Worm (Caenorhabditis elegans) whole organism, young adult: ENCODE measurements around the gene dpf-2.

Experiments used
- B0019.2 ChIP-seq: fragments of 200-800 bp; sonication (Bioruptor generic); conservative IDR thresholded peaks from 2 replicates; pipeline ENCODE4 v1.3.6; 2022; ENCODE audit warnings: missing genetic modification reagents, missing genetic modification characterization, missing compliant biosample characterization
- B0035.1 ChIP-seq: sonication (generic microtip); optimal IDR thresholded peaks from 2 replicates; lab custom pipeline; 2016; ENCODE audit warnings: missing genetic modification characterization, mild to moderate bottlenecking, missing compliant biosample characterization, missing genotype, missing genetic modification reagents
- B0261.1 ChIP-seq: sonication (generic microtip); optimal IDR thresholded peaks from 2 replicates; lab custom pipeline; 2016; ENCODE audit warnings: mild to moderate bottlenecking, missing genetic modification characterization, moderate library complexity, missing compliant biosample characterization
- C06A6.2 ChIP-seq: fragments of 200-800 bp; sonication (Bioruptor generic); conservative IDR thresholded peaks from 2 replicates; pipeline ENCODE4 v1.3.6; 2022; ENCODE audit warnings: missing genetic modification characterization, missing compliant biosample characterization
- F22D6.2 ChIP-seq: sonication (generic microtip); optimal IDR thresholded peaks from 2 replicates; lab custom pipeline; 2016; ENCODE audit warnings: mild to moderate bottlenecking, missing genetic modification characterization, missing compliant biosample characterization
- F33H1.4 ChIP-seq: fragments of 200-800 bp; sonication (Bioruptor generic); IDR thresholded peaks from 2 replicates; pipeline ENCODE4 v1.3.6; 2022; ENCODE audit warnings: missing genetic modification reagents, missing genetic modification characterization, missing compliant biosample characterization
- F39B2.1 ChIP-seq: fragments of 200-800 bp; sonication (Bioruptor generic); IDR thresholded peaks from 2 replicates; pipeline ENCODE4 v1.3.6; 2022; ENCODE audit warnings: missing genetic modification reagents, missing genetic modification characterization, missing compliant biosample characterization
- F49E8.2 ChIP-seq: sonication (generic microtip); optimal IDR thresholded peaks from 3 replicates; lab custom pipeline; 2017; ENCODE audit warnings: missing genetic modification characterization, mild to moderate bottlenecking, missing compliant biosample characterization, antibody characterized with exemption, moderate library complexity; ENCODE audit not compliant: insufficient read depth
- F57C9.4 ChIP-seq: sonication (generic microtip); optimal IDR thresholded peaks from 2 replicates; lab custom pipeline; 2017; ENCODE audit warnings: mild to moderate bottlenecking, missing genetic modification characterization, missing compliant biosample characterization
- Y53F4B.3 ChIP-seq: fragments of 200-800 bp; sonication (Bioruptor generic); IDR thresholded peaks from 2 replicates; pipeline ENCODE4 v1.3.6; 2022; ENCODE audit warnings: missing genetic modification reagents, missing genetic modification characterization, missing compliant biosample characterization
- Y56A3A.18 ChIP-seq: fragments of 200-800 bp; sonication (Bioruptor generic); IDR thresholded peaks from 2 replicates; pipeline ENCODE4 v1.3.6; 2022; ENCODE audit warnings: missing genetic modification reagents, missing genetic modification characterization, missing compliant biosample characterization
- attf-3 ChIP-seq: fragments of 200-800 bp; sonication (Bioruptor generic); conservative IDR thresholded peaks from 2 replicates; pipeline ENCODE4 v1.3.6; 2022; ENCODE audit warnings: missing genetic modification reagents, missing genetic modification characterization, missing compliant biosample characterization
- ccch-3 ChIP-seq: fragments of 200-800 bp; sonication (Bioruptor generic); optimal IDR thresholded peaks from 2 replicates; lab custom pipeline; 2018; ENCODE audit warnings: mild to moderate bottlenecking, missing genetic modification characterization, missing compliant biosample characterization
- cebp-2 ChIP-seq: fragments of 200-800 bp; sonication (Bioruptor generic); IDR thresholded peaks from 2 replicates; pipeline ENCODE4 v1.3.6; 2022; ENCODE audit warnings: missing genetic modification characterization, missing compliant biosample characterization
- ceh-27 ChIP-seq: fragments of 200-800 bp; sonication (Bioruptor generic); optimal IDR thresholded peaks from 2 replicates; lab custom pipeline; 2018; ENCODE audit warnings: mild to moderate bottlenecking, missing genetic modification characterization, moderate library complexity, missing compliant biosample characterization
- ceh-58 ChIP-seq: fragments of 200-800 bp; sonication (Bioruptor generic); IDR thresholded peaks from 2 replicates; pipeline ENCODE4 v1.3.6; 2022; ENCODE audit warnings: missing genetic modification characterization, missing compliant biosample characterization
- die-1 ChIP-seq: sonication (generic microtip); optimal IDR thresholded peaks from 2 replicates; lab custom pipeline; 2016; ENCODE audit warnings: missing genotype, mild to moderate bottlenecking, missing genetic modification characterization, missing compliant biosample characterization
- dpl-1 ChIP-seq: fragments of 150-350 bp; optimal IDR thresholded peaks from 2 replicates; lab custom pipeline; 2014; ENCODE audit warnings: missing biosample characterization, missing genetic modification reagents, missing genetic modification characterization
- efl-1 ChIP-seq: fragments of 150-350 bp; optimal IDR thresholded peaks from 2 replicates; lab custom pipeline; 2014; ENCODE audit warnings: missing biosample characterization, missing genetic modification reagents, missing genetic modification characterization
- egl-18 ChIP-seq: fragments of 200-800 bp; sonication (Bioruptor generic); IDR thresholded peaks from 2 replicates; pipeline ENCODE4 v1.3.6; 2022; ENCODE audit warnings: missing genetic modification reagents, missing genetic modification characterization, missing compliant biosample characterization
- egl-44 ChIP-seq: fragments of 200-800 bp; sonication (Bioruptor generic); IDR thresholded peaks from 2 replicates; pipeline ENCODE4 v1.3.6; 2022; ENCODE audit warnings: missing genetic modification reagents, missing genetic modification characterization, missing compliant biosample characterization
- egrh-3 ChIP-seq: fragments of 200-800 bp; sonication (Bioruptor generic); IDR thresholded peaks from 2 replicates; pipeline ENCODE4 v1.3.6; 2022; ENCODE audit warnings: missing genetic modification reagents, missing genetic modification characterization, missing compliant biosample characterization
- ekl-4 ChIP-seq: fragments of 200-800 bp; sonication (Bioruptor generic); IDR thresholded peaks from 2 replicates; pipeline ENCODE4 v1.3.6; 2022; ENCODE audit warnings: missing genetic modification reagents, missing genetic modification characterization, missing compliant biosample characterization
- ets-4 ChIP-seq: fragments of 200-800 bp; sonication (Bioruptor generic); optimal IDR thresholded peaks from 2 replicates; lab custom pipeline; 2018; ENCODE audit warnings: mild to moderate bottlenecking, missing genetic modification characterization, missing compliant biosample characterization
- gei-17 ChIP-seq: fragments of 200-800 bp; sonication (Bioruptor generic); optimal IDR thresholded peaks from 2 replicates; lab custom pipeline; 2018; ENCODE audit warnings: mild to moderate bottlenecking, missing genetic modification characterization, missing compliant biosample characterization
- hlh-26 ChIP-seq: fragments of 200-800 bp; sonication (Bioruptor generic); conservative IDR thresholded peaks from 2 replicates; pipeline ENCODE4 v1.3.6; 2022; ENCODE audit warnings: missing genetic modification reagents, missing genetic modification characterization, missing compliant biosample characterization
- hsf-1 ChIP-seq: fragments of 200-800 bp; sonication (Bioruptor generic); IDR thresholded peaks from 2 replicates; pipeline ENCODE4 v1.3.6; 2022; ENCODE audit warnings: missing genetic modification reagents, missing genetic modification characterization, missing compliant biosample characterization
- lin-26 ChIP-seq: fragments of 200-800 bp; sonication (Bioruptor generic); IDR thresholded peaks from 2 replicates; pipeline ENCODE4 v1.3.6; 2022; ENCODE audit warnings: missing genetic modification reagents, missing genetic modification characterization, missing compliant biosample characterization
- lin-40 ChIP-seq: sonication (generic microtip); optimal IDR thresholded peaks from 2 replicates; lab custom pipeline; 2016; ENCODE audit warnings: missing genetic modification characterization, mild to moderate bottlenecking, missing compliant biosample characterization, missing genotype, missing genetic modification reagents
- lsy-27 ChIP-seq: sonication (generic microtip); optimal IDR thresholded peaks from 2 replicates; lab custom pipeline; 2017; ENCODE audit warnings: missing genetic modification characterization, mild to moderate bottlenecking, missing compliant biosample characterization, antibody characterized with exemption, missing genotype, borderline replicate concordance; ENCODE audit not compliant: insufficient read depth
- madf-3 ChIP-seq: fragments of 200-800 bp; sonication (Bioruptor generic); IDR thresholded peaks from 2 replicates; pipeline ENCODE4 v1.3.6; 2022; ENCODE audit warnings: missing genetic modification reagents, missing genetic modification characterization, missing compliant biosample characterization
- madf-6 ChIP-seq: fragments of 200-800 bp; sonication (Bioruptor generic); IDR thresholded peaks from 2 replicates; pipeline ENCODE4 v1.3.6; 2022; ENCODE audit warnings: missing genetic modification reagents, missing genetic modification characterization, missing compliant biosample characterization
- mel-28 ChIP-seq: sonication (generic microtip); optimal IDR thresholded peaks from 2 replicates; lab custom pipeline; 2016; ENCODE audit warnings: borderline replicate concordance, mild to moderate bottlenecking, missing genetic modification characterization, missing compliant biosample characterization
- mes-4 ChIP-seq: sonication (generic microtip); optimal IDR thresholded peaks from 2 replicates; lab custom pipeline; 2016; ENCODE audit warnings: missing genotype, missing genetic modification characterization, missing compliant biosample characterization
- nfya-1 ChIP-seq: sonication (generic microtip); optimal IDR thresholded peaks from 2 replicates; lab custom pipeline; 2017; ENCODE audit warnings: antibody characterized with exemption, missing compliant biosample characterization, missing genetic modification characterization, borderline replicate concordance; ENCODE audit not compliant: insufficient read depth
- nhr-120 ChIP-seq: fragments of 200-800 bp; sonication (Bioruptor generic); IDR thresholded peaks from 2 replicates; pipeline ENCODE4 v1.3.6; 2022; ENCODE audit warnings: missing genetic modification characterization, missing compliant biosample characterization
- nhr-27 ChIP-seq: fragments of 200-800 bp; sonication (Bioruptor generic); optimal IDR thresholded peaks from 2 replicates; lab custom pipeline; 2018; ENCODE audit warnings: mild to moderate bottlenecking, missing genetic modification characterization, moderate library complexity, missing compliant biosample characterization
- nhr-90 ChIP-seq: sonication (generic microtip); optimal IDR thresholded peaks from 2 replicates; lab custom pipeline; 2016; ENCODE audit warnings: missing genotype, mild to moderate bottlenecking, missing genetic modification characterization, missing compliant biosample characterization
- pbrm-1 ChIP-seq: fragments of 200-800 bp; sonication (Bioruptor generic); IDR thresholded peaks from 2 replicates; pipeline ENCODE4 v1.3.6; 2022; ENCODE audit warnings: missing genetic modification reagents, missing genetic modification characterization, missing compliant biosample characterization
- rcor-1 ChIP-seq: fragments of 200-800 bp; sonication (Bioruptor generic); IDR thresholded peaks from 2 replicates; pipeline ENCODE4 v1.3.6; 2022; ENCODE audit warnings: missing genetic modification reagents, missing genetic modification characterization, missing compliant biosample characterization
- rpc-1 ChIP-seq, 2 experiments: fragments of 150-350 bp in 1 of 2; sonication (generic microtip) in 1 of 2; optimal IDR thresholded peaks; 2 replicates each; lab custom pipeline; 2014 to 2018; ENCODE audit warnings: missing biosample characterization in 1 of 2, missing genetic modification characterization in 1 of 2, missing genetic modification reagents in 1 of 2, missing genotype in 1 of 2
- sdz-38 ChIP-seq: sonication (generic microtip); optimal IDR thresholded peaks from 2 replicates; lab custom pipeline; 2016; ENCODE audit warnings: missing genotype, missing genetic modification characterization, missing compliant biosample characterization
- somi-1 ChIP-seq: fragments of 200-800 bp; sonication (Bioruptor generic); optimal IDR thresholded peaks from 2 replicates; lab custom pipeline; 2018; ENCODE audit warnings: mild to moderate bottlenecking, missing genetic modification characterization, missing compliant biosample characterization
- unc-130 ChIP-seq: sonication (generic microtip); optimal IDR thresholded peaks from 2 replicates; lab custom pipeline; 2016; ENCODE audit warnings: missing genetic modification reagents, missing genetic modification characterization, missing compliant biosample characterization
- xnd-1 ChIP-seq: sonication (generic microtip); optimal IDR thresholded peaks from 2 replicates; lab custom pipeline; 2016; ENCODE audit warnings: missing genotype, missing genetic modification reagents, missing genetic modification characterization, missing compliant biosample characterization
- ztf-22 ChIP-seq: fragments of 200-800 bp; sonication (Bioruptor generic); optimal IDR thresholded peaks from 2 replicates; lab custom pipeline; 2018; ENCODE audit warnings: mild to moderate bottlenecking, missing genetic modification characterization, moderate library complexity, missing compliant biosample characterization

The dpf-2 gene

DNA sequence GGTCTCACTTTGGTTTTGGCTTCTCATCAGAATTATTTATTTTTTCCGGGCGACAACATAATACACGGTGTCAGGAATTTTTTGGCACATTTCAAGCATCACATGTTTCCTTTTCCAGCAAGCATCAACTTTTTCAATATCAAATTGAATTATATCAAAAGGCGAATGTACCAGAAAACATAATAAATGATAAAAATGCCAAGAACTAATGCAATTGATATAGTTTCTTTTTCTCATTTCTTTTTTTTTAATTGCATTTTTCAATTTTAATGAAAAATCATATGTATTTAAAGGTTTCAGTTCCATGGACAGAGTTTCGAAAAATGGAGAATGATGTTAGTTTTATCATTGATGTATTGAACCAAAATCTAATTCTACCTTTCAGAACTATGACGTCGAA, at the start of gene dpf-2:
TSS of gene dpf-2 (plus strand) at position 301 of the 400 bp plus-strand sequence.
- TF ChIP-seq C06A6.2 (GFP tag; lab: Robert Waterston, UW) (no peak), F57C9.4 (tag; lab: Kevin White, UChicago) (no peak), B0035.1 (tag; lab: Kevin White, UChicago) (no peak), hsf-1 (no peak), ceh-58 (GFP tag; lab: Robert Waterston, UW) (no peak), F33H1.4 (GFP tag; lab: Robert Waterston, UW) (no peak), hlh-26 (GFP tag; lab: Robert Waterston, UW) (no peak), lin-40 (tag; lab: Kevin White, UChicago) (no peak)
- TF ChIP-seq, all 124 proteins: peak for 0

DNA sequence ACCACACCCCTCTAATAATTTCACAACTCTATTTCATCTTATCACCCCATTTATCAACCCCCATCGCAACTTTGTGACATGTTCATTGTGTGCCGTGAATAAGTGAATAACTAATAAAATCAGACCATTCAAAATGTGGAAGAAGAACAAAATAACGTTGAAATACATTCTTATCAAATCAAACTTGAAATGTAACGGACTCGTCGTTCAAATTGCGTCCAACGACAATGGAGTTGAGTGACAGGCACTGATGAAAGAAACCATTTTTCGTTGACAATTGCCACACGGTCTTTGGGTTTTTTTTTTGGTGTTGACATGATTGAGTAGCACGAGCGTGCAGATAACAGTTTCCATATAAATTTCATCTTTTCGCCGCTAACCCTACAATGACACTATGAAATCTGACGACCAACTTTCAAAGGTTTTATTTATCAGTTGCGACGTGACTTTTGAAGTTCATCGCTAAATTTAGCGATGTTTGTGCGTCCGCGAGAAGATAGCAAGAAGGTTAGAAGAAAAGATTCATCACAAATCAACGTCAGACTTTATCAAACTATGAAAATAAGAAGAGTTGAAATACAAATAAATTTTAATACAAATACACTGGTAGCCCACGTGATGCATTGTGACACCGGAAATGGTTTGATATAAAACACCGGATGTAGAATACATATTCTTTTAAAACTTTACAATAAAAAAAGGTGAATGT, 48.0 kb upstream of the dpf-2 start:
- TF ChIP-seq egl-18 (GFP tag; lab: Robert Waterston, UW) (no peak), sdz-38 (tag; lab: Kevin White, UChicago) (no peak), B0261.1 (no peak), Y56A3A.18 (no peak), F49E8.2 (tag; lab: Kevin White, UChicago) (no peak), ccch-3 (GFP tag; lab: Kevin White, UChicago) (no peak), lsy-27 (tag; lab: Kevin White, UChicago) (no peak), die-1 (tag; lab: Kevin White, UChicago) (no peak), unc-130 (no peak), nfya-1 (no peak), xnd-1 (tag; lab: Kevin White, UChicago) (no peak), somi-1 (no peak), madf-3 (GFP tag; lab: Robert Waterston, UW) (no peak), ekl-4 (GFP tag; lab: Robert Waterston, UW) (no peak), pbrm-1 (GFP tag; lab: Robert Waterston, UW) (no peak), madf-6 (GFP tag; lab: Robert Waterston, UW) (no peak), F22D6.2 (tag; lab: Kevin White, UChicago) (peak; percentile 20), Y53F4B.3 (GFP tag; lab: Robert Waterston, UW) (no peak), lin-26 (no peak), rpc-1 (optimal IDR thresholded peaks at IDR 0.05; lab: Kevin White, UChicago) (no peak), rpc-1 (tag; optimal IDR thresholded peaks at IDR 0.05; lab: Kevin White, UChicago) (no peak), efl-1 (no peak), mel-28 (tag; lab: Kevin White, UChicago) (no peak), ets-4 (peak; percentile 71), ceh-27 (GFP tag; lab: Kevin White, UChicago) (no peak), egrh-3 (GFP tag; lab: Robert Waterston, UW) (no peak), nhr-120 (GFP tag; lab: Robert Waterston, UW) (no peak), dpl-1 (GFP tag; lab: Kevin White, UChicago) (no peak), attf-3 (GFP tag; lab: Robert Waterston, UW) (no peak), B0019.2 (GFP tag; lab: Robert Waterston, UW) (no peak), mes-4 (tag; lab: Kevin White, UChicago) (no peak), gei-17 (GFP tag; lab: Kevin White, UChicago) (no peak), nhr-27 (tag; lab: Kevin White, UChicago) (no peak), rcor-1 (no peak), cebp-2 (GFP tag; lab: Robert Waterston, UW) (no peak), B0035.1 (tag; lab: Kevin White, UChicago) (no peak), egl-44 (GFP tag; lab: Robert Waterston, UW) (0 out of 2 replicates have a peak, but pooled peaks have one; percentile 32), ztf-22 (peak; percentile 54), nhr-90 (tag; lab: Kevin White, UChicago) (peak; percentile 37), F39B2.1 (no peak)
